Worm (Caenorhabditis elegans): ENCODE measurements around the gene set-2.

Gene set-2

DNA sequence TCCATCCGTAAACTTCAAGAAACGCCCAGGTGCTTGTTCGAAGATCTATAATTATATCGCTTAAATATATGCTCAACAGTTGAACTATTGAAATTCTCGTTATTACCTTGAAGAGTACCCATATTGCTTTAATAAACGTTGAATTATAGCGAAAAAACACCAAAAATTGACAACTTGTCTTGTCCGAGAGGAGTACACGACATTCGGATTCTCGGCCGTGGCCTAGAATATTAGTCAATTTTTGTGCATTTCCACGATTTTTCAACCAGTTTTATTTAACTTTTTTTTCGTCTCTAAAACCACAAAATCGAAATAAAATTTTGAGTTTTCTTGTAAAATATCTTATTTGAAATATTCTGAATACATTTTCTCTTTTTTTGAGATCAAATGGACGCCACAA is 17.7 kb downstream of the set-2 start, which contains the start of the genes F26F4.9 and cee-1:
F26F4.9 (minus strand) TSS at position 205 of the 400 bp plus-strand sequence.
cee-1 (plus strand) TSS at position 383 of the 400 bp plus-strand sequence.
- TF ChIP-seq hlh-17 (GFP tag; optimal IDR thresholded peaks at IDR 0.05; ENCODE audit: borderline replicate concordance) (no peak), elt-2 (tag; optimal IDR thresholded peaks at IDR 0.05) (peak; percentile 44), pqm-1 (tag; optimal IDR thresholded peaks at IDR 0.05) (no peak), nhr-11 (tag; optimal IDR thresholded peaks at IDR 0.05) (no peak), rnt-1 (tag; optimal IDR thresholded peaks at IDR 0.05) (peak; percentile 96), unc-86 (tag; optimal IDR thresholded peaks at IDR 0.05) (peak; percentile 32), snpc-4 (tag; optimal IDR thresholded peaks at IDR 0.05) (no peak), C04F5.9 (tag; optimal IDR thresholded peaks at IDR 0.05) (peak; percentile 66), ceh-82 (tag; optimal IDR thresholded peaks at IDR 0.05) (peak in 2 of 3 experiments; percentile 19 to 47), grh-1 (GFP tag; IDR thresholded peaks at IDR 0.05) (no peak), fos-1 (tag; optimal IDR thresholded peaks at IDR 0.05) (no peak), egl-13 (tag; optimal IDR thresholded peaks at IDR 0.05) (peak; percentile 75), irx-1 (tag; optimal IDR thresholded peaks at IDR 0.05) (peak; percentile 86), nhr-84 (tag; optimal IDR thresholded peaks at IDR 0.05) (no peak), xbp-1 (tag; optimal IDR thresholded peaks at IDR 0.05) (peak; percentile 78), nhr-28 (tag; optimal IDR thresholded peaks at IDR 0.05) (no peak), lin-39 (tag; optimal IDR thresholded peaks at IDR 0.05) (no peak), aha-1 (tag; optimal IDR thresholded peaks at IDR 0.05) (no peak), lir-3 (tag; optimal IDR thresholded peaks at IDR 0.05; ENCODE audit: poor library complexity) (peak; percentile 93), ceh-88 (GFP tag; IDR thresholded peaks at IDR 0.05) (no peak), isw-1 (GFP tag; IDR thresholded peaks at IDR 0.05) (peak; percentile 35), nhr-20 (tag; optimal IDR thresholded peaks at IDR 0.05) (peak; percentile 74), jun-1 (tag; optimal IDR thresholded peaks at IDR 0.05) (no peak), fkh-10 (GFP tag; optimal IDR thresholded peaks at IDR 0.05) (no peak), nhr-12 (tag; optimal IDR thresholded peaks at IDR 0.05) (no peak), nhr-71 (tag; optimal IDR thresholded peaks at IDR 0.05) (peak; percentile 84), mdl-1 (tag; optimal IDR thresholded peaks at IDR 0.05) (no peak), unc-30 (tag; optimal IDR thresholded peaks at IDR 0.05) (no peak), ceh-63 (GFP tag; optimal IDR thresholded peaks at IDR 0.05) (no peak), ets-5 (GFP tag; IDR thresholded peaks at IDR 0.05) (no peak), lin-35 (GFP tag; optimal IDR thresholded peaks at IDR 0.05) (peak; percentile 67 to 75), sup-37 (GFP tag; optimal IDR thresholded peaks at IDR 0.05) (no peak), ceh-8 (GFP tag; optimal IDR thresholded peaks at IDR 0.05) (no peak), nhr-237 (tag; optimal IDR thresholded peaks at IDR 0.05) (no peak), dpl-1 (GFP tag; optimal IDR thresholded peaks at IDR 0.05) (peak; percentile 61 to 76 (median 68)), lin-14 (GFP tag; optimal IDR thresholded peaks at IDR 0.05) (peak; percentile 71), efl-3 (GFP tag; optimal IDR thresholded peaks at IDR 0.05) (no peak), fkh-4 (tag; optimal IDR thresholded peaks at IDR 0.05; ENCODE audit: borderline replicate concordance) (peak; percentile 91), ces-1 (GFP tag; optimal IDR thresholded peaks at IDR 0.05) (no peak), nhr-19 (GFP tag; conservative IDR thresholded peaks at IDR 0.05) (peak; percentile 66), unc-62 (GFP tag; optimal IDR thresholded peaks at IDR 0.05) (no peak), efl-1 (optimal IDR thresholded peaks at IDR 0.05) (peak; percentile 63 to 79), efl-1 (GFP tag; optimal IDR thresholded peaks at IDR 0.05 in 1 of 2) (peak; percentile 78 to 96), sptf-1 (tag; optimal IDR thresholded peaks at IDR 0.05) (no peak), nhr-77 (tag; optimal IDR thresholded peaks at IDR 0.05) (no peak), pag-3 (tag; optimal IDR thresholded peaks at IDR 0.05; ENCODE audit: borderline replicate concordance, insufficient read depth) (no peak), unc-98 (GFP tag; IDR thresholded peaks at IDR 0.05) (no peak), blmp-1 (tag; optimal IDR thresholded peaks at IDR 0.05) (peak; percentile 40), ceh-90 (tag; optimal IDR thresholded peaks at IDR 0.05) (peak; percentile 90), F16B12.6 (tag; optimal IDR thresholded peaks at IDR 0.05) (peak; percentile 40), nhr-85 (tag) (peak; percentile 82), lin-13 (GFP tag; optimal IDR thresholded peaks at IDR 0.05) (peak; percentile 21), nhr-47 (tag; optimal IDR thresholded peaks at IDR 0.05) (peak; percentile 82), aly-2 (tag; optimal IDR thresholded peaks at IDR 0.05) (no peak)

Data from whole organism, L1 larva.